Worm (Caenorhabditis elegans) whole organism, L3 larva: ENCODE data around the gene Y51A2B.8.

ENCODE experiments used
- R02D3.7 ChIP-seq: fragments of 150-350 bp; optimal IDR thresholded peaks from 2 replicates; lab custom pipeline; 2014; ENCODE audit warnings: missing biosample characterization, missing genetic modification characterization
- ama-1 ChIP-seq: fragments of 150-350 bp; optimal IDR thresholded peaks from 2 replicates; lab custom pipeline; 2018
- ceh-82 ChIP-seq: fragments of 150-350 bp; optimal IDR thresholded peaks from 2 replicates; lab custom pipeline; 2014; ENCODE audit warnings: missing biosample characterization, missing genetic modification characterization
- lin-15B ChIP-seq: fragments of 150-350 bp; optimal IDR thresholded peaks from 2 replicates; lab custom pipeline; 2014; ENCODE audit warnings: missing biosample characterization, missing genetic modification characterization
- nhr-43 ChIP-seq: sonication (generic microtip); optimal IDR thresholded peaks from 2 replicates; lab custom pipeline; 2016; ENCODE audit warnings: mild to moderate bottlenecking, missing genetic modification characterization, missing compliant biosample characterization; ENCODE audit not compliant: poor library complexity, severe bottlenecking
- pha-4 ChIP-seq: fragments of 150-350 bp; optimal IDR thresholded peaks from 2 replicates; lab custom pipeline; 2014; ENCODE audit warnings: missing biosample characterization, missing genetic modification reagents, missing genetic modification characterization
- pqm-1 ChIP-seq: fragments of 150-350 bp; optimal IDR thresholded peaks from 2 replicates; lab custom pipeline; 2017; ENCODE audit warnings: missing biosample characterization, missing genetic modification characterization, inconsistent platforms

DNA sequence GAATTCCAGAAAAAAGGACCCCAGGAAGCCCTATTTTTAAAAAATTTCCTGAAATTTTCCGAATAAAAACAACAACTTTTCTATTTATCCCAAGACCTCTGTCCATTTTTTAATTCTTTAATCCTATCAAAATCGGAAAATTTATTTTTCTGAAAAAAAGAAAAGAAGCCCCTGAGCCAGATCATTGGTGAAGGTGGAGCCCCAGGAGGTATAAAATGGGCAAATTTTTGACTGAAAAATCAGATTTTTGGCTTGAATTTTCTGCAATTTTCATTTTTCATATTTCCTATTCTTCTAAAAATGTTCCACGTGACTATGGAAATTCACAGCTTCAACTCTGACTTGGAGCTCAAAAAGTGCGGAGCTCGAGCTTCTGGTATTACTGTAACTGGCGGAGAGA is at the start of gene Y51A2B.8:
- no peak for TF ChIP-seq pha-4 (tag; lab: Kevin White, UChicago)
- no peak for TF ChIP-seq ceh-82
- no peak for TF ChIP-seq pqm-1 (tag; lab: Kevin White, UChicago)
- TF ChIP-seq lin-15B (tag; lab: Kevin White, UChicago), result no peak
- TF ChIP-seq R02D3.7, result no peak
- no peak for TF ChIP-seq nhr-43 (tag; lab: Kevin White, UChicago)
- TF ChIP-seq ama-1 (lab: Kevin White, UChicago), result no peak
